Fruit fly (Drosophila melanogaster): Measurements from ENCODE around the gene Polr3C.

dm6 chr3R:12429120-12429610 is 31.0 kb upstream of the Polr3C start, which contains the start of the genes CG5641 and CG5245:
- no peak for TF ChIP-seq CG8301 (tag; optimal IDR thresholded peaks at IDR 0.05)
- TF ChIP-seq D1 (tag; optimal IDR thresholded peaks at IDR 0.05) = no peak
- no peak for TF ChIP-seq CG10348 (GFP tag; IDR thresholded peaks at IDR 0.05)
- no peak for TF ChIP-seq Ets98B (GFP tag; IDR thresholded peaks at IDR 0.05)
- TF ChIP-seq EcR (GFP tag; optimal IDR thresholded peaks at IDR 0.05) = no peak
- TF ChIP-seq CG9948 (tag; optimal IDR thresholded peaks at IDR 0.05) = no peak

Data from whole organism, pupa.